Worm (Caenorhabditis elegans): Measurements from ENCODE around the gene fbxa-171.

- TF ChIP-seq T22C8.4 (GFP tag; IDR thresholded peaks at IDR 0.05) (no peak), ztf-29 (GFP tag; IDR thresholded peaks at IDR 0.05) (no peak), med-1 (GFP tag; optimal IDR thresholded peaks at IDR 0.05; ENCODE audit: insufficient read depth) (no peak)
These were observed 34.4 kb downstream of the fbxa-171 start, which contains the start of gene C18D4.4 for ce11 chrV:17531410-17531809.
